Worm (Caenorhabditis elegans) whole organism, young adult: ENCODE results near the gene F10G2.10.

Source experiments
- B0019.2 ChIP-seq: fragments of 200-800 bp; sonication (Bioruptor generic); conservative IDR thresholded peaks from 2 replicates; pipeline ENCODE4 v1.3.6; 2022; ENCODE audit warnings: missing genetic modification reagents, missing genetic modification characterization, missing compliant biosample characterization
- B0035.1 ChIP-seq: sonication (generic microtip); optimal IDR thresholded peaks from 2 replicates; lab custom pipeline; 2016; ENCODE audit warnings: missing genetic modification characterization, mild to moderate bottlenecking, missing compliant biosample characterization, missing genotype, missing genetic modification reagents
- C06A6.2 ChIP-seq: fragments of 200-800 bp; sonication (Bioruptor generic); conservative IDR thresholded peaks from 2 replicates; pipeline ENCODE4 v1.3.6; 2022; ENCODE audit warnings: missing genetic modification characterization, missing compliant biosample characterization
- F23B12.7 ChIP-seq: sonication (generic microtip); optimal IDR thresholded peaks from 2 replicates; lab custom pipeline; 2017; ENCODE audit warnings: missing genetic modification characterization, mild to moderate bottlenecking, missing compliant biosample characterization, antibody characterized with exemption, moderate library complexity; ENCODE audit not compliant: insufficient read depth
- F37B4.10 ChIP-seq: fragments of 200-800 bp; sonication (Bioruptor generic); IDR thresholded peaks from 2 replicates; pipeline ENCODE4 v1.3.6; 2022; ENCODE audit warnings: missing genetic modification characterization, missing compliant biosample characterization
- F39B2.1 ChIP-seq: fragments of 200-800 bp; sonication (Bioruptor generic); IDR thresholded peaks from 2 replicates; pipeline ENCODE4 v1.3.6; 2022; ENCODE audit warnings: missing genetic modification reagents, missing genetic modification characterization, missing compliant biosample characterization
- F49E8.2 ChIP-seq: sonication (generic microtip); optimal IDR thresholded peaks from 3 replicates; lab custom pipeline; 2017; ENCODE audit warnings: missing genetic modification characterization, mild to moderate bottlenecking, missing compliant biosample characterization, antibody characterized with exemption, moderate library complexity; ENCODE audit not compliant: insufficient read depth
- K12H6.12 ChIP-seq: fragments of 200-800 bp; sonication (Bioruptor generic); optimal IDR thresholded peaks from 2 replicates; lab custom pipeline; 2018; ENCODE audit warnings: mild to moderate bottlenecking, missing genetic modification characterization, missing compliant biosample characterization
- T07F8.4 ChIP-seq: sonication (generic microtip); optimal IDR thresholded peaks from 2 replicates; lab custom pipeline; 2016; ENCODE audit warnings: mild to moderate bottlenecking, missing genetic modification characterization, moderate library complexity, missing compliant biosample characterization
- Y56A3A.18 ChIP-seq: fragments of 200-800 bp; sonication (Bioruptor generic); IDR thresholded peaks from 2 replicates; pipeline ENCODE4 v1.3.6; 2022; ENCODE audit warnings: missing genetic modification reagents, missing genetic modification characterization, missing compliant biosample characterization
- ZK185.1 ChIP-seq: sonication (generic microtip); optimal IDR thresholded peaks from 2 replicates; lab custom pipeline; 2016; ENCODE audit warnings: mild to moderate bottlenecking, missing genetic modification characterization, missing compliant biosample characterization; ENCODE audit not compliant: poor library complexity, severe bottlenecking
- aptf-2 ChIP-seq: fragments of 200-800 bp; sonication (Bioruptor generic); conservative IDR thresholded peaks from 2 replicates; pipeline ENCODE4 v1.3.6; 2022; ENCODE audit warnings: missing genetic modification reagents, missing genetic modification characterization, missing compliant biosample characterization
- attf-3 ChIP-seq: fragments of 200-800 bp; sonication (Bioruptor generic); conservative IDR thresholded peaks from 2 replicates; pipeline ENCODE4 v1.3.6; 2022; ENCODE audit warnings: missing genetic modification reagents, missing genetic modification characterization, missing compliant biosample characterization
- attf-6 ChIP-seq: fragments of 200-800 bp; sonication (Bioruptor generic); IDR thresholded peaks from 2 replicates; pipeline ENCODE4 v1.3.6; 2022; ENCODE audit warnings: missing genetic modification reagents, missing genetic modification characterization, missing compliant biosample characterization
- ccch-3 ChIP-seq: fragments of 200-800 bp; sonication (Bioruptor generic); optimal IDR thresholded peaks from 2 replicates; lab custom pipeline; 2018; ENCODE audit warnings: mild to moderate bottlenecking, missing genetic modification characterization, missing compliant biosample characterization
- him-1 ChIP-seq: sonication (generic microtip); optimal IDR thresholded peaks from 2 replicates; lab custom pipeline; 2016; ENCODE audit warnings: missing genotype, missing genetic modification reagents, missing genetic modification characterization, missing compliant biosample characterization
- hlh-26 ChIP-seq: fragments of 200-800 bp; sonication (Bioruptor generic); conservative IDR thresholded peaks from 2 replicates; pipeline ENCODE4 v1.3.6; 2022; ENCODE audit warnings: missing genetic modification reagents, missing genetic modification characterization, missing compliant biosample characterization
- hmg-20 ChIP-seq: fragments of 200-800 bp; sonication (Bioruptor generic); IDR thresholded peaks from 2 replicates; pipeline ENCODE4 v1.3.6; 2022; ENCODE audit warnings: missing genetic modification reagents, missing genetic modification characterization, missing compliant biosample characterization
- hsf-1 ChIP-seq: fragments of 200-800 bp; sonication (Bioruptor generic); IDR thresholded peaks from 2 replicates; pipeline ENCODE4 v1.3.6; 2022; ENCODE audit warnings: missing genetic modification reagents, missing genetic modification characterization, missing compliant biosample characterization
- let-526 ChIP-seq: fragments of 200-800 bp; sonication (Bioruptor generic); IDR thresholded peaks from 2 replicates; pipeline ENCODE4 v1.3.6; 2022; ENCODE audit warnings: missing genetic modification reagents, missing genetic modification characterization, missing compliant biosample characterization
- let-607 ChIP-seq, 2 experiments: fragments of 200-800 bp in 1 of 2; sonication (Bioruptor generic) in 1 of 2; sonication (generic microtip) in 1 of 2; optimal IDR thresholded peaks; 2 replicates each; lab custom pipeline; 2016 to 2018; ENCODE audit warnings: mild to moderate bottlenecking in 2 of 2, missing compliant biosample characterization in 2 of 2, missing genetic modification characterization in 2 of 2, moderate library complexity in 2 of 2, missing genotype in 1 of 2
- lin-35 ChIP-seq, 3 experiments: fragments of 150-350 bp in 2 of 3; sonication (generic microtip) in 1 of 3; optimal IDR thresholded peaks; 2 replicates each; lab custom pipeline; 2014 to 2018; ENCODE audit warnings: missing biosample characterization in 3 of 3, missing genetic modification characterization in 3 of 3, missing genetic modification reagents in 3 of 3
- lin-40 ChIP-seq: sonication (generic microtip); optimal IDR thresholded peaks from 2 replicates; lab custom pipeline; 2016; ENCODE audit warnings: missing genetic modification characterization, mild to moderate bottlenecking, missing compliant biosample characterization, missing genotype, missing genetic modification reagents
- madf-8 ChIP-seq: fragments of 200-800 bp; sonication (Bioruptor generic); conservative IDR thresholded peaks from 2 replicates; pipeline ENCODE4 v1.3.6; 2022; ENCODE audit warnings: missing genetic modification reagents, missing genetic modification characterization, missing compliant biosample characterization
- mcd-1 ChIP-seq: fragments of 200-800 bp; sonication (Bioruptor generic); IDR thresholded peaks from 2 replicates; pipeline ENCODE4 v1.3.6; 2022; ENCODE audit warnings: missing genetic modification reagents, missing genetic modification characterization, missing compliant biosample characterization
- mel-28 ChIP-seq: sonication (generic microtip); optimal IDR thresholded peaks from 2 replicates; lab custom pipeline; 2016; ENCODE audit warnings: borderline replicate concordance, mild to moderate bottlenecking, missing genetic modification characterization, missing compliant biosample characterization
- nhr-90 ChIP-seq: sonication (generic microtip); optimal IDR thresholded peaks from 2 replicates; lab custom pipeline; 2016; ENCODE audit warnings: missing genotype, mild to moderate bottlenecking, missing genetic modification characterization, missing compliant biosample characterization
- rec-8 ChIP-seq, 2 experiments: sonication (generic microtip); optimal IDR thresholded peaks; 2 replicates each; lab custom pipeline; 2016; ENCODE audit warnings: mild to moderate bottlenecking in 2 of 2, missing genetic modification characterization in 2 of 2, missing genetic modification reagents in 2 of 2, missing genotype in 2 of 2, missing biosample characterization in 1 of 2, missing compliant biosample characterization in 1 of 2, moderate library complexity in 1 of 2
- rpc-1 ChIP-seq, 2 experiments: fragments of 150-350 bp in 1 of 2; sonication (generic microtip) in 1 of 2; optimal IDR thresholded peaks; 2 replicates each; lab custom pipeline; 2014 to 2018; ENCODE audit warnings: missing biosample characterization in 1 of 2, missing genetic modification characterization in 1 of 2, missing genetic modification reagents in 1 of 2, missing genotype in 1 of 2
- sptf-2 ChIP-seq: fragments of 200-800 bp; sonication (Bioruptor generic); optimal IDR thresholded peaks from 2 replicates; lab custom pipeline; 2018; ENCODE audit warnings: mild to moderate bottlenecking, missing genetic modification characterization, missing compliant biosample characterization
- tbp1 ChIP-seq: fragments of 200-800 bp; sonication (Bioruptor generic); optimal IDR thresholded peaks from 2 replicates; lab custom pipeline; 2018; ENCODE audit warnings: mild to moderate bottlenecking, missing genetic modification characterization, missing compliant biosample characterization
- ztf-28 ChIP-seq: fragments of 200-800 bp; sonication (Bioruptor generic); IDR thresholded peaks from 2 replicates; pipeline ENCODE4 v1.3.6; 2022; ENCODE audit warnings: missing genetic modification reagents, missing genetic modification characterization, missing compliant biosample characterization
- ztf-6 ChIP-seq: fragments of 200-800 bp; sonication (Bioruptor generic); IDR thresholded peaks from 2 replicates; pipeline ENCODE4 v1.3.6; 2022; ENCODE audit warnings: missing genetic modification reagents, missing genetic modification characterization, missing compliant biosample characterization

The F10G2.10 gene

ce11 chrV:7321915-7322314 lies at the start of gene F10G2.10:
Gene F10G2.10, plus strand, starts transcription at chrV:7322215.
- TF ChIP-seq B0035.1 = no peak
- no peak for TF ChIP-seq attf-6
- TF ChIP-seq madf-8 (GFP tag; lab: Robert Waterston, UW) = no peak

ce11 chrV:7274992-7275391 lies 47.0 kb upstream of the F10G2.10 start, which contains the start of gene C13A2.10:
Gene C13A2.10, minus strand, starts transcription at chrV:7275092.
- TF ChIP-seq hmg-20 (GFP tag; lab: Robert Waterston, UW) (no peak), ccch-3 (GFP tag; lab: Kevin White, UChicago) (no peak), hsf-1 (GFP tag; lab: Robert Waterston, UW) (no peak), attf-6 (no peak), F39B2.1 (GFP tag; lab: Robert Waterston, UW) (no peak), attf-3 (GFP tag; lab: Robert Waterston, UW) (no peak), Y56A3A.18 (GFP tag; lab: Robert Waterston, UW) (no peak), lin-35 (GFP tag; optimal IDR thresholded peaks at IDR 0.05; lab: Kevin White, UChicago) (no peak), lin-40 (no peak), let-607 (tag; optimal IDR thresholded peaks at IDR 0.05; lab: Kevin White, UChicago) (no peak), rec-8 (tag; optimal IDR thresholded peaks at IDR 0.05; lab: Kevin White, UChicago) (no peak), ZK185.1 (tag; lab: Kevin White, UChicago) (no peak), F49E8.2 (tag; lab: Kevin White, UChicago) (no peak), mel-28 (tag; lab: Kevin White, UChicago) (no peak), mcd-1 (no peak), him-1 (no peak), C06A6.2 (GFP tag; lab: Robert Waterston, UW) (no peak), T07F8.4 (tag; lab: Kevin White, UChicago) (no peak), ztf-28 (GFP tag; lab: Robert Waterston, UW) (no peak)

ce11 chrV:7275491-7275890 lies 46.5 kb upstream of the F10G2.10 start, which contains the start of gene C13A2.5:
Gene C13A2.5, plus strand, starts transcription at chrV:7275791.
- TF ChIP-seq F37B4.10 (no peak), madf-8 (GFP tag; lab: Robert Waterston, UW) (no peak), let-526 (GFP tag; lab: Robert Waterston, UW) (no peak), tbp1 (GFP tag; lab: Kevin White, UChicago) (no peak), hlh-26 (GFP tag; lab: Robert Waterston, UW) (no peak), let-607 (tag; optimal IDR thresholded peaks at IDR 0.05; lab: Kevin White, UChicago) (no peak), K12H6.12 (tag; lab: Kevin White, UChicago) (no peak), sptf-2 (no peak), hsf-1 (GFP tag; lab: Robert Waterston, UW) (no peak), F23B12.7 (tag; lab: Kevin White, UChicago) (no peak), nhr-90 (tag; lab: Kevin White, UChicago) (no peak), B0019.2 (GFP tag; lab: Robert Waterston, UW) (no peak), rpc-1 (optimal IDR thresholded peaks at IDR 0.05; lab: Kevin White, UChicago) (no peak), rpc-1 (tag; optimal IDR thresholded peaks at IDR 0.05; lab: Kevin White, UChicago) (no peak), ztf-28 (GFP tag; lab: Robert Waterston, UW) (no peak), ztf-6 (GFP tag; lab: Robert Waterston, UW) (no peak), ccch-3 (GFP tag; lab: Kevin White, UChicago) (no peak), aptf-2 (GFP tag; lab: Robert Waterston, UW) (no peak), rec-8 (tag; optimal IDR thresholded peaks at IDR 0.05; lab: Kevin White, UChicago) (no peak)
- TF ChIP-seq, all 124 proteins: peak for 0
